Fruit fly (Drosophila melanogaster): Measurements from ENCODE around the gene Jhbp15.

Jhbp15 gene

DNA sequence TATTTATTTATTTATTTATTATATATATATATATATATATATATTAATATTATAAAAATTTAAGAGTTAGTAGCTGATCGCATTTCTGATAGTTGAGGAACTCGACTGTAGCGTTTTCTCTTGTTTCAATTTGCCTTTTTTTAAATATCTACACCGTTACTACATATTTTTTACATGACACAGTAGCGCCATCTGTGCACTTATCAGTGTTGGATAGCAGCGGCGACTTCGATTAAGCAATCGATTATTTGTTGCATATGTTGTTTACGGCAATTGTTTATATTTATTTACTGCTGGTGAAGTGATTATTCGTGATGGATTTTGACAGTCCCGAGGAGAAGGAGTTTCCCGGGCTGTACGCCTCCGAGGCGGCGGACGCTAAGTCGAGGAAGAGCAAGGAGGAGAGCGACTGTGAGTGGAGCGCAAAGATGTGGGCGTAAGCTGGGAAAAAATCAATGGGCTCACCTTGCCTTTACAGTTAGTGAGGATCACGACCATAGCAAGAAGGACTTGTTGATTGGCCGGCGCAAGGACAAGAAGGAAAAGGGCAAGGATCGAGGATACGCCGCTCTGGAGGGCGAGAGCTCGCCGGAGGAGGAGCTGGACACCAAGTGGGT, 33.2 kb downstream of the Jhbp15 start, which contains the start of gene Rlip (continued):
- TF ChIP-seq zfh2 (GFP tag; optimal IDR thresholded peaks at IDR 0.05) (peak; percentile 55), unc-4 (GFP tag; IDR thresholded peaks at IDR 0.05; ENCODE audit: partially characterized antibody) (peak; percentile 49), ems (GFP tag; optimal IDR thresholded peaks at IDR 0.05) (peak; percentile 5), CG3163 (GFP tag; optimal IDR thresholded peaks at IDR 0.05) (peak; percentile 14), h (optimal IDR thresholded peaks at IDR 0.05) (no peak), ham (GFP tag; IDR thresholded peaks at IDR 0.05) (no peak), CG18599 (GFP tag; optimal IDR thresholded peaks at IDR 0.05) (peak; percentile 35), CG6791 (GFP tag; IDR thresholded peaks at IDR 0.05; ENCODE audit: partially characterized antibody) (peak; percentile 82), br (optimal IDR thresholded peaks at IDR 0.05) (no peak), CG17829 (tag; optimal IDR thresholded peaks at IDR 0.05) (peak; percentile 34), z (GFP tag; IDR thresholded peaks at IDR 0.05) (no peak), gfzf (GFP tag; optimal IDR thresholded peaks at IDR 0.05) (peak; percentile 24), Side (GFP tag; optimal IDR thresholded peaks at IDR 0.05) (peak; percentile 65), sens (GFP tag) (peak; percentile 84), pho (GFP tag; optimal IDR thresholded peaks at IDR 0.05) (peak; percentile 42), Sin3A (optimal IDR thresholded peaks at IDR 0.05) (peak; percentile 18), lmd (GFP tag; IDR thresholded peaks at IDR 0.05) (peak; percentile 47; the same call in 1 of the 2 replicates), CG1603 (tag; optimal IDR thresholded peaks at IDR 0.05) (peak; percentile 75), CG12219 (GFP tag; optimal IDR thresholded peaks at IDR 0.05) (no peak)

DNA sequence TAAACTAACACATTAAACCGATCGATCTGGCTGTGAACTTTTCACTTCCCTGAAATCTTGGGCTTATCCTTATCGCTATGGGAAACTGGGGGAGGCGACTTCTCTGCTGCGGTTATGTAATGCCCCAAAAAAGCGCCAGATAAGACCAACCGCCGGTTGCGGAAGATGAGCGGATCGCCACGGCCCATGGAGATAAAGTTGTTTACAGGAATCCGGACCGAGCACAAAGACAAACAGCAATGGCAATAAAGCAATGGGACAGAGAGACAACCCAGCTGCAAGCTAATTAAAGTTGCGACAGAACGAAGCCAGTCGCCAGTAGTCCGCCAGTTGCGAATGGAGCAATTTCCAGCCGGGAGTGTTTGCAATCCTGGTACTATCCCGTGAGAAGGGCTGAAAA, 35.1 kb downstream of the Jhbp15 start, which contains the start of gene CG5697:
TSS of gene CG5697 (plus strand) at position 314 of the 400 bp plus-strand sequence.
- TF ChIP-seq NC2α (GFP tag; optimal IDR thresholded peaks at IDR 0.05), result no peak
- peak; percentile 7 for TF ChIP-seq Fer1 (GFP tag; optimal IDR thresholded peaks at IDR 0.05)
- TF ChIP-seq HmgD (GFP tag; optimal IDR thresholded peaks at IDR 0.05), result no peak
- peak; percentile 31 for TF ChIP-seq CG12769 (tag; optimal IDR thresholded peaks at IDR 0.05)
- TF ChIP-seq ash1 (GFP tag; optimal IDR thresholded peaks at IDR 0.05), result no peak
- TF ChIP-seq CG7357 (GFP tag; IDR thresholded peaks at IDR 0.05), result no peak
- peak; percentile 68 for TF ChIP-seq Med (GFP tag)
- TF ChIP-seq esg (GFP tag; conservative IDR thresholded peaks at IDR 0.05), result no peak
- no peak for TF ChIP-seq CG8290 (GFP tag; optimal IDR thresholded peaks at IDR 0.05)
- peak in 1 of 2 experiments; percentile 12 for TF ChIP-seq CG8290 (tag; optimal IDR thresholded peaks at IDR 0.05)
- TF ChIP-seq nerfin-1 (tag; optimal IDR thresholded peaks at IDR 0.05), result no peak
- TF ChIP-seq ATbp (GFP tag; optimal IDR thresholded peaks at IDR 0.05), result peak; percentile 32
- no peak for TF ChIP-seq unpg (GFP tag; optimal IDR thresholded peaks at IDR 0.05)
- TF ChIP-seq ac (GFP tag; optimal IDR thresholded peaks at IDR 0.05), result no peak
- TF ChIP-seq NFAT (GFP tag; IDR thresholded peaks at IDR 0.05), result 0 out of 2 replicates have a peak, but pooled peaks have one; percentile 20
- TF ChIP-seq CG2712 (tag; optimal IDR thresholded peaks at IDR 0.05), result no peak
- TF ChIP-seq CG7928 (GFP tag; optimal IDR thresholded peaks at IDR 0.05), result no peak
- TF ChIP-seq seq (GFP tag; IDR thresholded peaks at IDR 0.05), result peak; percentile 32; the same call in 1 of the 2 replicates
- no peak for TF ChIP-seq usp (GFP tag; optimal IDR thresholded peaks at IDR 0.05)
- TF ChIP-seq CG11695 (GFP tag; IDR thresholded peaks at IDR 0.05), result 0 out of 3 replicates have a peak, but pooled peaks have one; percentile 16
- TF ChIP-seq sens (GFP tag), result peak; percentile 63
- peak; percentile 41 for TF ChIP-seq lab (GFP tag; optimal IDR thresholded peaks at IDR 0.05)
- 0 out of 2 replicates have a peak, but pooled peaks have one; percentile 30 for TF ChIP-seq Adf1 (GFP tag; IDR thresholded peaks at IDR 0.05)
- no peak for TF ChIP-seq hkb (optimal IDR thresholded peaks at IDR 0.05)
- peak; percentile 35 for TF ChIP-seq hkb (GFP tag; IDR thresholded peaks at IDR 0.05)
- TF ChIP-seq CG15073 (GFP tag; optimal IDR thresholded peaks at IDR 0.05), result no peak
- no peak for TF ChIP-seq CG13894 (tag; optimal IDR thresholded peaks at IDR 0.05)
- no peak for TF ChIP-seq schlank (tag; optimal IDR thresholded peaks at IDR 0.05)
- peak; percentile 46 for TF ChIP-seq CG10543 (GFP tag; optimal IDR thresholded peaks at IDR 0.05)
- TF ChIP-seq ap (GFP tag; IDR thresholded peaks at IDR 0.05), result 0 out of 2 replicates have a peak, but pooled peaks have one; percentile 2
- TF ChIP-seq CG14014 (GFP tag; IDR thresholded peaks at IDR 0.05), result peak; percentile 52; the same call in 1 of the 2 replicates
- 0 out of 3 replicates have a peak, but pooled peaks have one; percentile 27 for TF ChIP-seq CG11456 (GFP tag; IDR thresholded peaks at IDR 0.05)
- peak; percentile 21 for TF ChIP-seq Hmr (GFP tag; optimal IDR thresholded peaks at IDR 0.05)
- TF ChIP-seq ci (GFP tag; IDR thresholded peaks at IDR 0.05), result peak; percentile 56; the same call in 1 of the 3 replicates

Data from whole organism, embryonic.